Worm (Caenorhabditis elegans) whole organism, young adult: ENCODE results near the gene ent-1.

Experiments
- egl-44 ChIP-seq: fragments of 200-800 bp; sonication (Bioruptor generic); IDR thresholded peaks from 2 replicates; pipeline ENCODE4 v1.3.6; 2022; ENCODE audit warnings: missing genetic modification reagents, missing genetic modification characterization, missing compliant biosample characterization
- madf-6 ChIP-seq: fragments of 200-800 bp; sonication (Bioruptor generic); IDR thresholded peaks from 2 replicates; pipeline ENCODE4 v1.3.6; 2022; ENCODE audit warnings: missing genetic modification reagents, missing genetic modification characterization, missing compliant biosample characterization
- snpc-4 ChIP-seq, 5 experiments: fragments of 150-350 bp in 1 of 5; sonication (generic microtip) in 4 of 5; optimal IDR thresholded peaks; 2 replicates each; lab custom pipeline; 2014 to 2018; ENCODE audit warnings: missing genetic modification characterization in 5 of 5, missing biosample characterization in 3 of 5, antibody characterized with exemption in 2 of 5, mild to moderate bottlenecking in 2 of 5, missing compliant biosample characterization in 2 of 5, missing genotype in 2 of 5, moderate library complexity in 2 of 5, missing genetic modification reagents in 1 of 5
- somi-1 ChIP-seq: fragments of 200-800 bp; sonication (Bioruptor generic); optimal IDR thresholded peaks from 2 replicates; lab custom pipeline; 2018; ENCODE audit warnings: mild to moderate bottlenecking, missing genetic modification characterization, missing compliant biosample characterization

ce11 chrIV:11656144-11656780 is 992 bp upstream of the ent-1 start, which contains the start of gene ZK809.5:
- TF ChIP-seq somi-1 (GFP tag; lab: Kevin White, UChicago) (no peak), snpc-4 (GFP tag; optimal IDR thresholded peaks at IDR 0.05; lab: Kevin White, UChicago) (no peak), snpc-4 (tag; optimal IDR thresholded peaks at IDR 0.05; lab: Kevin White, UChicago) (no peak), egl-44 (GFP tag; lab: Robert Waterston, UW) (no peak), madf-6 (GFP tag; lab: Robert Waterston, UW) (no peak; the same call in 1 of the 2 replicates)
